Fruit fly (Drosophila melanogaster) whole organism, wandering third instar larva: Measurements from ENCODE around the gene Glyat.
"Not testable (repeated sequence)": the region's sequence is repeated elsewhere in the genome, so short reads cannot be mapped to it uniquely, and the experiment has no call there.

Experiments
- Abd-B ChIP-seq: fragments of >200 bp; optimal IDR thresholded peaks from 2 replicates; lab custom pipeline; 2017; ENCODE audit warnings: missing biosample characterization, missing genetic modification characterization
- CG32264 ChIP-seq: fragments of 200-800 bp; sonication (Bioruptor generic); optimal IDR thresholded peaks from 2 replicates; lab custom pipeline; 2016; ENCODE audit warnings: missing biosample characterization, missing genetic modification characterization
- CG9705 ChIP-seq: fragments of 200-800 bp; sonication (Bioruptor generic); optimal IDR thresholded peaks from 2 replicates; lab custom pipeline; 2018; ENCODE audit warnings: missing biosample characterization, mild to moderate bottlenecking, missing genetic modification characterization
- CrebA ChIP-seq: fragments of 200-800 bp; sonication (Bioruptor generic); optimal IDR thresholded peaks from 2 replicates; lab custom pipeline; 2016; ENCODE audit warnings: missing biosample characterization, mild to moderate bottlenecking, missing genetic modification characterization, borderline replicate concordance
- Dfd ChIP-seq: fragments of >200 bp; optimal IDR thresholded peaks from 2 replicates; lab custom pipeline; 2017; ENCODE audit warnings: missing biosample characterization, missing genetic modification characterization
- Dif ChIP-seq: fragments of 200-275, 200-300 bp; sonication (Bioruptor generic); optimal IDR thresholded peaks from 2 replicates; lab custom pipeline; 2018; ENCODE audit warnings: missing biosample characterization, missing genetic modification characterization; ENCODE audit not compliant: partially characterized antibody
- GATAd ChIP-seq: sonication (Bioruptor generic); optimal IDR thresholded peaks from 2 replicates; lab custom pipeline; 2016; ENCODE audit warnings: missing biosample characterization, missing genetic modification characterization
- HLH106 ChIP-seq: fragments of 200-800 bp; optimal IDR thresholded peaks from 3 replicates; lab custom pipeline; 2019; ENCODE audit warnings: missing biosample characterization, mild to moderate bottlenecking, missing genetic modification characterization, moderate library complexity
- Hnf4 ChIP-seq: fragments of 200-800 bp; sonication (Bioruptor generic); optimal IDR thresholded peaks from 2 replicates; lab custom pipeline; 2016; ENCODE audit warnings: missing biosample characterization, mild to moderate bottlenecking, missing genetic modification characterization
- Hr78 ChIP-seq: fragments of >200 bp; optimal IDR thresholded peaks from 2 replicates; lab custom pipeline; 2017; ENCODE audit warnings: missing biosample characterization, missing genetic modification characterization
- Hr83 ChIP-seq: fragments of 200-300 bp; sonication (Bioruptor generic); optimal IDR thresholded peaks from 2 replicates; lab custom pipeline; 2016; ENCODE audit warnings: missing biosample characterization, mild to moderate bottlenecking, missing genetic modification characterization, moderate library complexity; ENCODE audit not compliant: poor library complexity, severe bottlenecking
- Jra ChIP-seq: sonication (Bioruptor generic); optimal IDR thresholded peaks from 2 replicates; lab custom pipeline; 2016; ENCODE audit warnings: missing biosample characterization, missing genetic modification characterization
- Mio ChIP-seq: sonication (Bioruptor generic); optimal IDR thresholded peaks from 2 replicates; lab custom pipeline; 2016; ENCODE audit warnings: missing biosample characterization, missing genetic modification characterization
- Myc ChIP-seq: fragments of >200 bp; optimal IDR thresholded peaks from 2 replicates; lab custom pipeline; 2017
- N ChIP-seq: fragments of >200 bp; optimal IDR thresholded peaks from 2 replicates; lab custom pipeline; 2018; ENCODE audit warnings: missing biosample characterization, missing external identifiers, missing genetic modification characterization
- OdsH ChIP-seq: fragments of 200-800 bp; sonication (Bioruptor generic); optimal IDR thresholded peaks from 2 replicates; lab custom pipeline; 2016; ENCODE audit warnings: missing biosample characterization, mild to moderate bottlenecking, missing genetic modification characterization
- Rel ChIP-seq, 2 experiments: fragments of 200-800 bp; sonication (Bioruptor generic) in 1 of 2; optimal IDR thresholded peaks; 2 replicates in 1 of 2; 3 replicates in 1 of 2; lab custom pipeline; 2016 to 2019; ENCODE audit warnings: mild to moderate bottlenecking in 2 of 2, missing biosample characterization in 2 of 2, missing genetic modification characterization in 2 of 2, moderate library complexity in 1 of 2
- Sp1 ChIP-seq: fragments of 200-800 bp; sonication (Bioruptor generic); optimal IDR thresholded peaks from 3 replicates; lab custom pipeline; 2019; ENCODE audit warnings: missing biosample characterization, mild to moderate bottlenecking, missing genetic modification characterization, moderate library complexity
- Vsx2 ChIP-seq: fragments of 200-300, 225-300 bp; sonication (Bioruptor generic); optimal IDR thresholded peaks from 2 replicates; lab custom pipeline; 2018; ENCODE audit warnings: missing biosample characterization, missing genetic modification characterization; ENCODE audit not compliant: partially characterized antibody
- br ChIP-seq: fragments of 200-800 bp; sonication (Bioruptor generic); optimal IDR thresholded peaks from 2 replicates; lab custom pipeline; 2016; ENCODE audit warnings: missing biosample characterization, missing genetic modification characterization
- brk ChIP-seq: fragments of 200-800 bp; sonication (Bioruptor generic); optimal IDR thresholded peaks from 2 replicates; lab custom pipeline; 2016; ENCODE audit warnings: missing biosample characterization, mild to moderate bottlenecking, missing genetic modification characterization
- dl ChIP-seq, 2 experiments: fragments of 175-275, 200-275 bp in 1 of 2; fragments of 200-275 bp in 1 of 2; sonication (Bioruptor generic); optimal IDR thresholded peaks; lab custom pipeline; 2018; ENCODE audit warnings: mild to moderate bottlenecking in 2 of 2, missing biosample characterization in 2 of 2, missing genetic modification characterization in 2 of 2, moderate library complexity in 2 of 2; ENCODE audit not compliant: partially characterized antibody in 2 of 2, insufficient read depth in 1 of 2
- dmrt93B ChIP-seq: fragments of 200-800 bp; sonication (Bioruptor generic); optimal IDR thresholded peaks from 2 replicates; lab custom pipeline; 2018; ENCODE audit warnings: missing biosample characterization, mild to moderate bottlenecking, missing genetic modification characterization
- dsf ChIP-seq: sonication (Bioruptor generic); optimal IDR thresholded peaks from 2 replicates; lab custom pipeline; 2016; ENCODE audit warnings: missing biosample characterization, missing genetic modification characterization, borderline replicate concordance
- ey ChIP-seq: fragments of 200-800 bp; sonication (Bioruptor generic); optimal IDR thresholded peaks from 2 replicates; lab custom pipeline; 2016; ENCODE audit warnings: missing biosample characterization, missing genetic modification characterization
- foxo ChIP-seq, 2 experiments: fragments of 200-800 bp; sonication (Bioruptor generic); optimal IDR thresholded peaks; 2 replicates in 1 of 2; 3 replicates in 1 of 2; lab custom pipeline; 2016 to 2017; ENCODE audit warnings: missing biosample characterization in 2 of 2, missing genetic modification characterization in 2 of 2
- fru ChIP-seq: fragments of 200-800 bp; sonication (Bioruptor generic); optimal IDR thresholded peaks from 3 replicates; lab custom pipeline; 2016; ENCODE audit warnings: missing biosample characterization, mild to moderate bottlenecking, missing genetic modification characterization
- h ChIP-seq: fragments of 200-800 bp; sonication (Bioruptor generic); optimal IDR thresholded peaks from 3 replicates; lab custom pipeline; 2016; ENCODE audit warnings: missing biosample characterization, mild to moderate bottlenecking, missing genetic modification characterization
- lola ChIP-seq: fragments of >200 bp; optimal IDR thresholded peaks from 2 replicates; lab custom pipeline; 2017; ENCODE audit warnings: missing biosample characterization, missing genetic modification characterization
- pan ChIP-seq: fragments of >200 bp; optimal IDR thresholded peaks from 2 replicates; lab custom pipeline; 2017
- psq ChIP-seq: fragments of 200-800 bp; sonication (Bioruptor generic); optimal IDR thresholded peaks from 3 replicates; lab custom pipeline; 2017; ENCODE audit warnings: missing biosample characterization, mild to moderate bottlenecking, missing genetic modification characterization, moderate library complexity
- rgr ChIP-seq: fragments of 200-800 bp; sonication (Bioruptor generic); optimal IDR thresholded peaks from 3 replicates; lab custom pipeline; 2016; ENCODE audit warnings: missing biosample characterization, mild to moderate bottlenecking, missing genetic modification characterization
- sage ChIP-seq: fragments of 200-800 bp; sonication (Bioruptor generic); optimal IDR thresholded peaks from 2 replicates; lab custom pipeline; 2016; ENCODE audit warnings: missing biosample characterization, mild to moderate bottlenecking, missing genetic modification characterization
- sv ChIP-seq: fragments of 200-800 bp; sonication (Bioruptor generic); optimal IDR thresholded peaks from 3 replicates; lab custom pipeline; 2016; ENCODE audit warnings: missing biosample characterization, missing genetic modification characterization
- tai ChIP-seq: sonication (Bioruptor generic); optimal IDR thresholded peaks from 2 replicates; lab custom pipeline; 2016; ENCODE audit warnings: missing biosample characterization, missing genetic modification characterization
- usp ChIP-seq: fragments of >200 bp; optimal IDR thresholded peaks from 2 replicates; lab custom pipeline; 2017; ENCODE audit warnings: missing biosample characterization, missing genetic modification characterization
- woc ChIP-seq: sonication (Bioruptor generic); optimal IDR thresholded peaks from 2 replicates; lab custom pipeline; 2016; ENCODE audit warnings: missing biosample characterization, mild to moderate bottlenecking, missing genetic modification characterization

Gene Glyat

DNA sequence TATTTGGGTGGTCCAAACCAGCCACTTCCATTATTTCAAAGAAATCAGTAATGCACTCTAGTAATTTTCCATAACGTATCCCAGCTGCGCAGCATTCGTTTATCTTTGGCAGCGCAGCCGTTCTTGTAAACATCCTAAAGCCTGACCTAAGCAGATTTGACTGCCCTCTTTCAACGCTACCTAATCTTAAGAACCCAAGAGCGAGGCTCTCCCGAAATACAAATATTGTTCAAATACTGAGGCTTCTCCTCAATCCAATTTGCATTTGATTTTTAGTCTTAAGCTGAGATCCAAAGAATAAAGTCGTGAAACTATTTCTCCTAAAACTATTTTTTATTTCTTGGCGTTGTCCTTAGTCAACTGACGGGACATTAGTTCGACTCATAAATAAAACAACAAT lies 26.8 kb downstream of the Glyat start, which contains the start of gene CG7231:
CG7231 (plus strand) TSS at position 301 of the 400 bp plus-strand sequence.
- TF ChIP-seq Hr83 (GFP tag; lab: Kevin White, UChicago); ey; Jra (GFP tag; lab: Kevin White, UChicago): not testable (repeated sequence)

DNA sequence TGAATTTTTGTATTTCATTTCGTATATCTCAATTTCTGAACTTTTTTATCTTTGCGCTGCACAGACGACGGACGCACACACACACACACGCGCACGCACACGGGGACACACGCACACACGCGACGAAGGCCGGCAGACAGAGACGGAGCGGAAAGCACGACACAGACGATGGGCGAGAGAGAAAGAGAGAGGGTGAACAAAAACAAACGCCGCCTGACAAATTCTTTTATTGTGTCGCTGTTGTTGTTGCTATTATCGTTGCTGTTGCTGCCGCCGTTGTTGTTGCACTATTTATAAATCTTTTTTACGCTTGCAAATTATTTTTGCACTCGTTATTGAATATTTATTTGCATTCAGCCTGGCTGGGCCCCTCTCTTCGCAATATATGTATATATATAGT lies 33.7 kb downstream of the Glyat start:
- TF ChIP-seq Hr83 (GFP tag; lab: Kevin White, UChicago), result no peak
- no peak for TF ChIP-seq Abd-B (GFP tag; lab: Kevin White, UChicago)
- TF ChIP-seq Sp1, result no peak
- no peak for TF ChIP-seq br (GFP tag; lab: Kevin White, UChicago)
- no peak for TF ChIP-seq GATAd
- peak; percentile 34 for TF ChIP-seq h (GFP tag; lab: Kevin White, UChicago)
- peak; percentile 97 for TF ChIP-seq Dfd (GFP tag; lab: Kevin White, UChicago)
- TF ChIP-seq Jra (GFP tag; lab: Kevin White, UChicago), result no peak
- no peak for TF ChIP-seq Hnf4 (GFP tag; lab: Kevin White, UChicago)
- no peak for TF ChIP-seq Hr78 (GFP tag; lab: Kevin White, UChicago)
- peak; percentile 32 for TF ChIP-seq psq (GFP tag; lab: Kevin White, UChicago)
- TF ChIP-seq HLH106 (tag; lab: Kevin White, UChicago), result no peak
- TF ChIP-seq Vsx2 (GFP tag; lab: Kevin White, UChicago), result no peak
- TF ChIP-seq dmrt93B (GFP tag; lab: Kevin White, UChicago), result no peak
- TF ChIP-seq Rel (GFP tag; optimal IDR thresholded peaks at IDR 0.05; lab: Kevin White, UChicago), result no peak
- TF ChIP-seq Rel (tag; optimal IDR thresholded peaks at IDR 0.05; lab: Kevin White, UChicago), result peak; percentile 1
- peak; percentile 90 for TF ChIP-seq N (GFP tag; lab: Kevin White, UChicago)
- TF ChIP-seq pan (lab: Kevin White, UChicago), result peak; percentile 73
- no peak for TF ChIP-seq CG32264 (GFP tag; lab: Kevin White, UChicago)
- no peak for TF ChIP-seq foxo (GFP tag; optimal IDR thresholded peaks at IDR 0.05; lab: Kevin White, UChicago)
- no peak for TF ChIP-seq fru
- peak; percentile 64 for TF ChIP-seq Dif (GFP tag; lab: Kevin White, UChicago)
- TF ChIP-seq lola (GFP tag; lab: Kevin White, UChicago), result peak; percentile 65
- peak in 1 of 2 experiments; percentile 30 for TF ChIP-seq dl (GFP tag; optimal IDR thresholded peaks at IDR 0.05; lab: Kevin White, UChicago; ENCODE audit: insufficient read depth in 1 of 2, partially characterized antibody in 2 of 2)
- TF ChIP-seq brk, result no peak
- peak; percentile 27 for TF ChIP-seq rgr (GFP tag; lab: Kevin White, UChicago)
- TF ChIP-seq dsf (GFP tag; lab: Kevin White, UChicago), result no peak
- no peak for TF ChIP-seq tai (GFP tag; lab: Kevin White, UChicago)
- no peak for TF ChIP-seq usp (GFP tag; lab: Kevin White, UChicago)
- TF ChIP-seq sage, result no peak
- TF ChIP-seq, all 38 proteins: peak for 10

DNA sequence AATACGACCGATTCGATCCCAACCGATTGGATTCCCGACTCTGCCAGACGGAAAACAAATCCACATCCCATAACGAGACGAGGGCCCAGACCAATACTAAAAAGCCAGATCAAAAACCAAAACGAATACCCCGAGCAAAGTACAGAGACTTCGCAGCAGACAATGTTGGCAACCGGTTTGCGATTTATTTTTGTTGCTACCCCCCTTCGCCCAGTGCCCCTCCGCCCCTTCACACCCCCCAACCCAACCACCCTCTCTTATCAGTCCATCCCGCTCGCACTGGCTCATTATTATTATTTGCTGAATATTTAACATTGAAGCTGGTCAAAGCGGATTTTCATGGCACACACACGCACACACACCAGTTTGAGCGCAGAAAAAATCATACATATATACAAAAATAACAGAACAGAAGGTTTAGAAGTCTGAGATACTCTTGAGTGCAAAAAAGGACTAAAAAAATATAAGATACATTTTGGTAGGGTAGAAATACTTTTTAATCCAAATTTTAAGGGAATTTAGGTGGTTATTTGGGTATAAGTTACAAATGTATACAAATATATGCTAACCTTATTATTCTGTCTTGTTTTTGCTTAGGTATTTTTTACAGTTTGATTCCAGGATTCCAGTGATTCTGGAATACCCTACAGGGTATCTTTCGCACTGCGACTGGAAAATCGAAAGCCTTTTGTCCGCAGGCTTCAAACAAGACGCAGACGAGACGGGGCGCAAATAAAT lies 36.8 kb downstream of the Glyat start:
- TF ChIP-seq Hnf4 (GFP tag; lab: Kevin White, UChicago) (peak; percentile 9), sage (no peak), br (GFP tag; lab: Kevin White, UChicago) (peak; percentile 72), Hr78 (GFP tag; lab: Kevin White, UChicago) (no peak), dmrt93B (GFP tag; lab: Kevin White, UChicago) (peak; percentile 54), woc (GFP tag; lab: Kevin White, UChicago) (peak; percentile 73), rgr (GFP tag; lab: Kevin White, UChicago) (peak; percentile 57), foxo (GFP tag; optimal IDR thresholded peaks at IDR 0.05; lab: Kevin White, UChicago) (peak in 1 of 2 experiments; percentile 80), lola (GFP tag; lab: Kevin White, UChicago) (no peak), fru (peak; percentile 73), dsf (GFP tag; lab: Kevin White, UChicago) (no peak), dl (GFP tag; optimal IDR thresholded peaks at IDR 0.05; lab: Kevin White, UChicago; ENCODE audit: insufficient read depth in 1 of 2, partially characterized antibody in 2 of 2) (peak in 1 of 2 experiments; percentile 24), psq (GFP tag; lab: Kevin White, UChicago) (peak; percentile 63), Jra (GFP tag; lab: Kevin White, UChicago) (no peak), Hr83 (GFP tag; lab: Kevin White, UChicago) (peak; percentile 34), Mio (GFP tag; lab: Kevin White, UChicago) (no peak), Dif (GFP tag; lab: Kevin White, UChicago) (peak; percentile 50), N (GFP tag; lab: Kevin White, UChicago) (no peak), CrebA (no peak), Vsx2 (GFP tag; lab: Kevin White, UChicago) (peak; percentile 34), Rel (GFP tag; optimal IDR thresholded peaks at IDR 0.05; lab: Kevin White, UChicago) (no peak), Rel (tag; optimal IDR thresholded peaks at IDR 0.05; lab: Kevin White, UChicago) (peak; percentile 51), usp (GFP tag; lab: Kevin White, UChicago) (no peak), Myc (no peak), Dfd (GFP tag; lab: Kevin White, UChicago) (peak; percentile 26), CG9705 (GFP tag; lab: Kevin White, UChicago) (no peak), h (GFP tag; lab: Kevin White, UChicago) (peak; percentile 61), Abd-B (GFP tag; lab: Kevin White, UChicago) (no peak), CG32264 (GFP tag; lab: Kevin White, UChicago) (no peak), tai (GFP tag; lab: Kevin White, UChicago) (no peak), ey (peak; percentile 79), sv (GFP tag; lab: Kevin White, UChicago) (no peak), GATAd (no peak), Sp1 (peak; percentile 70), pan (lab: Kevin White, UChicago) (peak; percentile 61), HLH106 (tag; lab: Kevin White, UChicago) (peak; percentile 62), brk (peak; percentile 33), OdsH (GFP tag; lab: Kevin White, UChicago) (peak; percentile 76)
